Worm (Caenorhabditis elegans): ENCODE results near the gene gsnl-1.

Gene gsnl-1

ce11 chrV:9546042-9546581 is 49.3 kb downstream of the gsnl-1 start, which contains the start of gene C50F4.6 (continued):
- TF ChIP-seq nhr-28 (tag; optimal IDR thresholded peaks at IDR 0.05) (no peak), hmg-1.1 (GFP tag; IDR thresholded peaks at IDR 0.05) (peak; percentile 41; the same call in 1 of the 2 replicates), Y48G9A.11 (GFP tag; IDR thresholded peaks at IDR 0.05) (no peak), nhr-77 (tag; optimal IDR thresholded peaks at IDR 0.05) (peak; percentile 9), fkh-10 (GFP tag; optimal IDR thresholded peaks at IDR 0.05) (no peak), dve-1 (tag; optimal IDR thresholded peaks at IDR 0.05; ENCODE audit: insufficient read depth) (peak; percentile 0), snpc-1.2 (GFP tag; IDR thresholded peaks at IDR 0.05) (no peak), gei-8 (GFP tag; optimal IDR thresholded peaks at IDR 0.05) (no peak), zfp-3 (GFP tag; conservative IDR thresholded peaks at IDR 0.05) (peak; percentile 58; the same call in 1 of the 2 replicates), zfp-2 (tag; optimal IDR thresholded peaks at IDR 0.05) (no peak)

- TF ChIP-seq zag-1 (tag; optimal IDR thresholded peaks at IDR 0.05): peak; percentile 83
- peak; percentile 94 for TF ChIP-seq mdt-29 (GFP tag; IDR thresholded peaks at IDR 0.05)
- TF ChIP-seq nhr-11 (tag; optimal IDR thresholded peaks at IDR 0.05): peak; percentile 100
- peak; percentile 99 for TF ChIP-seq nhr-28 (tag; optimal IDR thresholded peaks at IDR 0.05)
- TF ChIP-seq lin-39 (tag; optimal IDR thresholded peaks at IDR 0.05): peak; percentile 62
- no peak for TF ChIP-seq unc-130 (GFP tag; optimal IDR thresholded peaks at IDR 0.05)
- TF ChIP-seq nhr-41 (GFP tag; IDR thresholded peaks at IDR 0.05): peak; percentile 88
- no peak for TF ChIP-seq dmd-8 (GFP tag; IDR thresholded peaks at IDR 0.05)
- peak; percentile 96 for TF ChIP-seq spr-1 (tag; optimal IDR thresholded peaks at IDR 0.05)
- peak; percentile 91 for TF ChIP-seq pqm-1 (tag; optimal IDR thresholded peaks at IDR 0.05)
- peak; percentile 59 for TF ChIP-seq ceh-28 (tag; optimal IDR thresholded peaks at IDR 0.05)
- TF ChIP-seq F26F4.8 (GFP tag; conservative IDR thresholded peaks at IDR 0.05): no peak
- peak; percentile 100 for TF ChIP-seq aha-1 (tag)
- 0 out of 2 replicates have a peak, but pooled peaks have one; percentile 8 for TF ChIP-seq Y48G9A.11 (GFP tag; IDR thresholded peaks at IDR 0.05)
- TF ChIP-seq lin-1 (GFP tag; IDR thresholded peaks at IDR 0.05): peak; percentile 94
- TF ChIP-seq lin-38 (GFP tag; IDR thresholded peaks at IDR 0.05): peak; percentile 91
- TF ChIP-seq nhr-6 (tag; optimal IDR thresholded peaks at IDR 0.05): peak; percentile 98
- peak; percentile 89 for TF ChIP-seq ces-1 (GFP tag; optimal IDR thresholded peaks at IDR 0.05)
- peak in 1 of 2 experiments; percentile 79 for TF ChIP-seq ZK546.5 (tag; optimal IDR thresholded peaks at IDR 0.05)
- TF ChIP-seq fkh-10 (GFP tag; optimal IDR thresholded peaks at IDR 0.05): peak; percentile 98
- peak; percentile 84 for TF ChIP-seq Y5F2A.4 (GFP tag; optimal IDR thresholded peaks at IDR 0.05)
- TF ChIP-seq hlh-30 (tag; optimal IDR thresholded peaks at IDR 0.05; ENCODE audit: insufficient read depth): peak; percentile 92
- no peak for TF ChIP-seq lin-15B (tag; optimal IDR thresholded peaks at IDR 0.05)
- TF ChIP-seq set-16 (GFP tag; IDR thresholded peaks at IDR 0.05): peak; percentile 51; the same call in 1 of the 2 replicates
- peak; percentile 99 for TF ChIP-seq hlh-11 (tag; optimal IDR thresholded peaks at IDR 0.05)
- TF ChIP-seq dmd-9 (GFP tag; IDR thresholded peaks at IDR 0.05): peak; percentile 95
- TF ChIP-seq jun-1 (tag; optimal IDR thresholded peaks at IDR 0.05): peak; percentile 97
- peak; percentile 95 for TF ChIP-seq dpl-1 (GFP tag; optimal IDR thresholded peaks at IDR 0.05)
- no peak for TF ChIP-seq R02D3.7 (tag; optimal IDR thresholded peaks at IDR 0.05)
- TF ChIP-seq Y75B8A.6 (GFP tag; IDR thresholded peaks at IDR 0.05): peak; percentile 64; the same call in 1 of the 2 replicates
- TF ChIP-seq ztf-7 (tag; optimal IDR thresholded peaks at IDR 0.05): peak; percentile 90
- peak; percentile 98 for TF ChIP-seq T26A8.4 (GFP tag; IDR thresholded peaks at IDR 0.05)
- peak; percentile 97 for TF ChIP-seq F37D6.2 (tag; optimal IDR thresholded peaks at IDR 0.05)
- TF ChIP-seq egl-43 (GFP tag; IDR thresholded peaks at IDR 0.05): peak; percentile 95
- no peak for TF ChIP-seq ceh-62 (tag; optimal IDR thresholded peaks at IDR 0.05)
- TF ChIP-seq daf-16 (GFP tag; optimal IDR thresholded peaks at IDR 0.05): peak; percentile 71 to 96
- peak; percentile 84 for TF ChIP-seq daf-16 (tag; optimal IDR thresholded peaks at IDR 0.05)
- TF ChIP-seq Y105C5A.15 (GFP tag; IDR thresholded peaks at IDR 0.05): peak; percentile 61; the same call in 1 of the 2 replicates
- peak; percentile 99 for TF ChIP-seq nhr-102 (tag; optimal IDR thresholded peaks at IDR 0.05)
- TF ChIP-seq spr-3 (GFP tag; optimal IDR thresholded peaks at IDR 0.05): peak; percentile 89
- TF ChIP-seq pha-4 (GFP tag; IDR thresholded peaks at IDR 0.05): peak; percentile 97
- TF ChIP-seq pha-4 (tag; optimal IDR thresholded peaks at IDR 0.05): peak; percentile 98
These were observed 50.0 kb downstream of the gsnl-1 start, which contains the start of gene his-37 for ce11 chrV:9546860-9547269. TSS of gene his-37 (plus strand) at chrV:9547105.
